Fruit fly (Drosophila melanogaster) whole organism: Measurements from ENCODE around the gene sesB.

Experiments used
- Dll ChIP-seq: fragments of >200 bp; optimal IDR thresholded peaks from 2 replicates; lab custom pipeline; 2017
- psq ChIP-seq: fragments of >200 bp; optimal IDR thresholded peaks from 2 replicates; lab custom pipeline; 2017
- usp ChIP-seq: fragments of >200 bp; optimal IDR thresholded peaks from 2 replicates; lab custom pipeline; 2017; ENCODE audit warnings: missing biosample characterization, missing genetic modification characterization, mixed read lengths

DNA sequence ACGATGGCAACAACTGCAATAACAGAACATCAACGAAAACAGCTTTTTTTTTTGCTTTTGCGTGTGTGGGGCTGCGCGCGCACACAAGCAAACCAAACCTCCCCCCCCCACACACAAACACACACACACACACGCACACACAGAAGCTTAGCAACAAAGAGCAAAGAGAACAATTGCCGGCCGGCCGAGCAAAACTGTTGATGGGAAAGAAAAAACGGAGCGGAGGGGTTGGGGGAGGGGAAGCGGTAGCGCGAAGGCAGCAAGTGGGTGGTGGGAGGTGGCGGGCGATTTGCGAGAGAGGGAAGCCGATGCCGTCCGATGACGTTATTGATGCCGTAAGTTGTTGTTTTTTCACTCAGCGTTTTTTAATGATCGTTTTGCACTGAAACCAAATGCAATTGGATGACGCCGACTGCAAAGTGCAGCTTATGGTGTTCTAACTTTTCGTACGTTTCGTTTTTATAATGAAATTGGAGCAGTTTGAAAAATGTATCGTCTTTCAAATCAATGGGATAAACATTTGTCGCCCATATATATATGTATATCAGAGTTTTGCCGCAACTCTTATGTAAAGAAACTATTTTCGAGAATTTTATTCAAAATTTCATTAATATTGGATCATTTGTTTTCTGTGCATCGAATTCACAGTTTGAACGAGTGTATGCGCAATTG, 50.9 kb downstream of the sesB start:
- TF ChIP-seq Dll (lab: Kevin White, UChicago) (peak; percentile 64), usp (GFP tag; lab: Kevin White, UChicago) (no peak), psq (lab: Kevin White, UChicago) (no peak)
